Fruit fly (Drosophila melanogaster): Measurements from ENCODE around the gene CG11601.

The CG11601 gene

dm6 chr2L:294452-295362 lies 11.6 kb upstream of the CG11601 start, which contains the start of the genes U2af38 and Stip1 (continued):
- no peak for TF ChIP-seq cwo (GFP tag; optimal IDR thresholded peaks at IDR 0.05)
- no peak for TF ChIP-seq yki (optimal IDR thresholded peaks at IDR 0.05)
- TF ChIP-seq CG31365 (tag; optimal IDR thresholded peaks at IDR 0.05): no peak
- TF ChIP-seq CG16863 (GFP tag; optimal IDR thresholded peaks at IDR 0.05): no peak
- no peak for TF ChIP-seq CG30431 (GFP tag; optimal IDR thresholded peaks at IDR 0.05)
- no peak for TF ChIP-seq CG2202 (tag; optimal IDR thresholded peaks at IDR 0.05)
- peak in 1 of 2 experiments; percentile 2 for TF ChIP-seq dpn (GFP tag; optimal IDR thresholded peaks at IDR 0.05)
- no peak for TF ChIP-seq salm (tag; optimal IDR thresholded peaks at IDR 0.05)
- no peak for TF ChIP-seq gsb-n (tag; optimal IDR thresholded peaks at IDR 0.05)
- peak; percentile 47 for TF ChIP-seq CG8924 (tag; optimal IDR thresholded peaks at IDR 0.05)
- no peak for TF ChIP-seq z (GFP tag; IDR thresholded peaks at IDR 0.05)
- TF ChIP-seq bowl (GFP tag; IDR thresholded peaks at IDR 0.05): no peak
- peak; percentile 69 for TF ChIP-seq CG34224 (GFP tag; IDR thresholded peaks at IDR 0.05; ENCODE audit: partially characterized antibody)
- no peak for TF ChIP-seq peb (GFP tag; IDR thresholded peaks at IDR 0.05)
- no peak for TF ChIP-seq chif (GFP tag; optimal IDR thresholded peaks at IDR 0.05)
- peak; percentile 12 for TF ChIP-seq vfl (GFP tag; optimal IDR thresholded peaks at IDR 0.05)
- peak; percentile 80 for TF ChIP-seq MESR4 (GFP tag; optimal IDR thresholded peaks at IDR 0.05)
- TF ChIP-seq croc (GFP tag; conservative IDR thresholded peaks at IDR 0.05): no peak
- no peak; the same call in 2 of the 3 replicates for TF ChIP-seq zen2 (GFP tag; IDR thresholded peaks at IDR 0.05; ENCODE audit: partially characterized antibody)
- TF ChIP-seq unpg (GFP tag; optimal IDR thresholded peaks at IDR 0.05): no peak
- no peak for TF ChIP-seq CG9727 (GFP tag; optimal IDR thresholded peaks at IDR 0.05)
- TF ChIP-seq ci (GFP tag; IDR thresholded peaks at IDR 0.05): no peak; the same call in 2 of the 3 replicates
- TF ChIP-seq Dbx (GFP tag; IDR thresholded peaks at IDR 0.05): no peak
- TF ChIP-seq cato (GFP tag; optimal IDR thresholded peaks at IDR 0.05; ENCODE audit: borderline replicate concordance): no peak
- peak; percentile 7 for TF ChIP-seq nerfin-1 (tag; optimal IDR thresholded peaks at IDR 0.05)
- TF ChIP-seq Rfx (GFP tag; IDR thresholded peaks at IDR 0.05): peak; percentile 38
- TF ChIP-seq D (optimal IDR thresholded peaks at IDR 0.05): no peak
- no peak for TF ChIP-seq D (GFP tag; optimal IDR thresholded peaks at IDR 0.05)
- TF ChIP-seq CG7357 (GFP tag; IDR thresholded peaks at IDR 0.05): no peak
- TF ChIP-seq CG16779 (GFP tag; IDR thresholded peaks at IDR 0.05): no peak
- TF ChIP-seq Rx (GFP tag; IDR thresholded peaks at IDR 0.05): no peak
- TF ChIP-seq dati (GFP tag; IDR thresholded peaks at IDR 0.05): no peak
- TF ChIP-seq CG7987 (GFP tag; optimal IDR thresholded peaks at IDR 0.05): no peak
- TF ChIP-seq CG9797 (GFP tag; optimal IDR thresholded peaks at IDR 0.05): peak; percentile 38
- TF ChIP-seq CG8290 (GFP tag; optimal IDR thresholded peaks at IDR 0.05): peak; percentile 2
- peak in 1 of 2 experiments; percentile 20 for TF ChIP-seq CG8290 (tag; optimal IDR thresholded peaks at IDR 0.05)
- no peak for TF ChIP-seq CG3838 (GFP tag; optimal IDR thresholded peaks at IDR 0.05)
- no peak for TF ChIP-seq wor (GFP tag; IDR thresholded peaks at IDR 0.05)
- no peak for TF ChIP-seq Atf-2 (GFP tag; optimal IDR thresholded peaks at IDR 0.05)
- TF ChIP-seq Hey (tag; optimal IDR thresholded peaks at IDR 0.05): no peak
- no peak; the same call in 1 of the 2 replicates for TF ChIP-seq sob (GFP tag; IDR thresholded peaks at IDR 0.05)
- no peak for TF ChIP-seq ems (GFP tag; optimal IDR thresholded peaks at IDR 0.05)
- TF ChIP-seq CG43689 (GFP tag; IDR thresholded peaks at IDR 0.05): no peak
- peak; percentile 14 for TF ChIP-seq Dek (tag; optimal IDR thresholded peaks at IDR 0.05)
- no peak for TF ChIP-seq CG6813 (GFP tag; optimal IDR thresholded peaks at IDR 0.05)
- no peak for TF ChIP-seq CG13775 (GFP tag; optimal IDR thresholded peaks at IDR 0.05)
- no peak for TF ChIP-seq Dip3 (GFP tag; optimal IDR thresholded peaks at IDR 0.05)
- TF ChIP-seq ttk (GFP tag; IDR thresholded peaks at IDR 0.05): no peak
- TF ChIP-seq CG15269 (tag; optimal IDR thresholded peaks at IDR 0.05): peak; percentile 34
- no peak for TF ChIP-seq CG11247 (GFP tag; IDR thresholded peaks at IDR 0.05)

Measured in whole organism, embryonic.